Worm (Caenorhabditis elegans) whole organism, young adult: ENCODE measurements around the gene Y57G11B.5.

Source experiments
- C17E4.6 ChIP-seq: fragments of 200-800 bp; sonication (Bioruptor generic); IDR thresholded peaks from 2 replicates; pipeline ENCODE4 v1.3.6; 2022; ENCODE audit warnings: missing genetic modification reagents, missing genetic modification characterization, missing compliant biosample characterization
- F33H1.4 ChIP-seq: fragments of 200-800 bp; sonication (Bioruptor generic); IDR thresholded peaks from 2 replicates; pipeline ENCODE4 v1.3.6; 2022; ENCODE audit warnings: missing genetic modification reagents, missing genetic modification characterization, missing compliant biosample characterization
- F39B2.1 ChIP-seq: fragments of 200-800 bp; sonication (Bioruptor generic); IDR thresholded peaks from 2 replicates; pipeline ENCODE4 v1.3.6; 2022; ENCODE audit warnings: missing genetic modification reagents, missing genetic modification characterization, missing compliant biosample characterization
- F57A8.1 ChIP-seq: fragments of 200-800 bp; sonication (Bioruptor generic); optimal IDR thresholded peaks from 2 replicates; lab custom pipeline; 2018; ENCODE audit warnings: mild to moderate bottlenecking, missing genetic modification characterization, moderate library complexity, missing compliant biosample characterization
- F57C9.4 ChIP-seq: sonication (generic microtip); optimal IDR thresholded peaks from 2 replicates; lab custom pipeline; 2017; ENCODE audit warnings: mild to moderate bottlenecking, missing genetic modification characterization, missing compliant biosample characterization
- Y53G8AR.9 ChIP-seq: fragments of 200-800 bp; sonication (Bioruptor generic); conservative IDR thresholded peaks from 2 replicates; pipeline ENCODE4 v1.3.6; 2022; ENCODE audit warnings: missing genetic modification reagents, missing genetic modification characterization, missing compliant biosample characterization
- Y56A3A.18 ChIP-seq: fragments of 200-800 bp; sonication (Bioruptor generic); IDR thresholded peaks from 2 replicates; pipeline ENCODE4 v1.3.6; 2022; ENCODE audit warnings: missing genetic modification reagents, missing genetic modification characterization, missing compliant biosample characterization
- Y67H2A.10 ChIP-seq: fragments of 200-800 bp; sonication (Bioruptor generic); conservative IDR thresholded peaks from 2 replicates; pipeline ENCODE4 v1.3.6; 2022; ENCODE audit warnings: missing genetic modification reagents, missing genetic modification characterization, missing compliant biosample characterization
- attf-6 ChIP-seq: fragments of 200-800 bp; sonication (Bioruptor generic); IDR thresholded peaks from 2 replicates; pipeline ENCODE4 v1.3.6; 2022; ENCODE audit warnings: missing genetic modification reagents, missing genetic modification characterization, missing compliant biosample characterization
- cebp-1 ChIP-seq, 2 experiments: fragments of 200-800 bp in 1 of 2; sonication (Bioruptor generic) in 1 of 2; sonication (generic microtip) in 1 of 2; IDR thresholded peaks in 1 of 2; optimal IDR thresholded peaks in 1 of 2; 2 replicates each; pipeline versions ENCODE4 v1.3.6 to Lab custom; 2017 to 2022; ENCODE audit warnings: missing compliant biosample characterization in 2 of 2, missing genetic modification characterization in 2 of 2, mild to moderate bottlenecking in 1 of 2, missing genetic modification reagents in 1 of 2, moderate library complexity in 1 of 2
- cebp-2 ChIP-seq: fragments of 200-800 bp; sonication (Bioruptor generic); IDR thresholded peaks from 2 replicates; pipeline ENCODE4 v1.3.6; 2022; ENCODE audit warnings: missing genetic modification characterization, missing compliant biosample characterization
- ceh-100 ChIP-seq: fragments of 200-800 bp; sonication (Bioruptor generic); IDR thresholded peaks from 2 replicates; pipeline ENCODE4 v1.3.6; 2022; ENCODE audit warnings: missing genetic modification reagents, missing genetic modification characterization, missing compliant biosample characterization
- ceh-40 ChIP-seq: fragments of 200-800 bp; sonication (Bioruptor generic); IDR thresholded peaks from 2 replicates; pipeline ENCODE4 v1.3.6; 2022; ENCODE audit warnings: missing genetic modification characterization, missing compliant biosample characterization
- ceh-91 ChIP-seq: fragments of 200-800 bp; sonication (Bioruptor generic); IDR thresholded peaks from 2 replicates; pipeline ENCODE4 v1.3.6; 2022; ENCODE audit warnings: missing genetic modification reagents, missing genetic modification characterization, missing compliant biosample characterization
- dox-1 ChIP-seq: fragments of 200-800 bp; sonication (Bioruptor generic); IDR thresholded peaks from 2 replicates; pipeline ENCODE4 v1.3.6; 2022; ENCODE audit warnings: missing genetic modification reagents, missing genetic modification characterization, missing compliant biosample characterization
- efl-1 ChIP-seq: fragments of 150-350 bp; optimal IDR thresholded peaks from 2 replicates; lab custom pipeline; 2014; ENCODE audit warnings: missing biosample characterization, missing genetic modification reagents, missing genetic modification characterization
- ekl-4 ChIP-seq: fragments of 200-800 bp; sonication (Bioruptor generic); IDR thresholded peaks from 2 replicates; pipeline ENCODE4 v1.3.6; 2022; ENCODE audit warnings: missing genetic modification reagents, missing genetic modification characterization, missing compliant biosample characterization
- hlh-12 ChIP-seq: sonication (generic microtip); optimal IDR thresholded peaks from 2 replicates; lab custom pipeline; 2016; ENCODE audit warnings: missing genetic modification characterization, missing compliant biosample characterization
- hmg-1.2 ChIP-seq: fragments of 200-800 bp; sonication (Bioruptor generic); IDR thresholded peaks from 2 replicates; pipeline ENCODE4 v1.3.6; 2022; ENCODE audit warnings: missing genetic modification reagents, missing genetic modification characterization, missing compliant biosample characterization
- hsf-1 ChIP-seq: fragments of 200-800 bp; sonication (Bioruptor generic); IDR thresholded peaks from 2 replicates; pipeline ENCODE4 v1.3.6; 2022; ENCODE audit warnings: missing genetic modification reagents, missing genetic modification characterization, missing compliant biosample characterization
- lin-54 ChIP-seq: fragments of 200-800 bp; sonication (Bioruptor generic); optimal IDR thresholded peaks from 2 replicates; lab custom pipeline; 2018; ENCODE audit warnings: mild to moderate bottlenecking, missing genetic modification characterization, missing compliant biosample characterization
- lir-1 ChIP-seq: fragments of 200-800 bp; sonication (Bioruptor generic); conservative IDR thresholded peaks from 2 replicates; pipeline ENCODE4 v1.3.6; 2022; ENCODE audit warnings: missing genetic modification reagents, missing genetic modification characterization, missing compliant biosample characterization
- madf-10 ChIP-seq: sonication (generic microtip); optimal IDR thresholded peaks from 2 replicates; lab custom pipeline; 2016; ENCODE audit warnings: mild to moderate bottlenecking, missing genetic modification characterization, missing compliant biosample characterization
- madf-3 ChIP-seq: fragments of 200-800 bp; sonication (Bioruptor generic); IDR thresholded peaks from 2 replicates; pipeline ENCODE4 v1.3.6; 2022; ENCODE audit warnings: missing genetic modification reagents, missing genetic modification characterization, missing compliant biosample characterization
- madf-6 ChIP-seq: fragments of 200-800 bp; sonication (Bioruptor generic); IDR thresholded peaks from 2 replicates; pipeline ENCODE4 v1.3.6; 2022; ENCODE audit warnings: missing genetic modification reagents, missing genetic modification characterization, missing compliant biosample characterization
- mes-4 ChIP-seq: sonication (generic microtip); optimal IDR thresholded peaks from 2 replicates; lab custom pipeline; 2016; ENCODE audit warnings: missing genotype, missing genetic modification characterization, missing compliant biosample characterization
- nfyb-1 ChIP-seq: fragments of 200-800 bp; sonication (Bioruptor generic); IDR thresholded peaks from 2 replicates; pipeline ENCODE4 v1.3.6; 2022; ENCODE audit warnings: missing genetic modification reagents, missing genetic modification characterization, missing compliant biosample characterization
- nhr-120 ChIP-seq: fragments of 200-800 bp; sonication (Bioruptor generic); IDR thresholded peaks from 2 replicates; pipeline ENCODE4 v1.3.6; 2022; ENCODE audit warnings: missing genetic modification characterization, missing compliant biosample characterization
- nhr-27 ChIP-seq: fragments of 200-800 bp; sonication (Bioruptor generic); optimal IDR thresholded peaks from 2 replicates; lab custom pipeline; 2018; ENCODE audit warnings: mild to moderate bottlenecking, missing genetic modification characterization, moderate library complexity, missing compliant biosample characterization
- rcor-1 ChIP-seq: fragments of 200-800 bp; sonication (Bioruptor generic); IDR thresholded peaks from 2 replicates; pipeline ENCODE4 v1.3.6; 2022; ENCODE audit warnings: missing genetic modification reagents, missing genetic modification characterization, missing compliant biosample characterization
- snpc-4 ChIP-seq, 5 experiments: fragments of 150-350 bp in 1 of 5; sonication (generic microtip) in 4 of 5; optimal IDR thresholded peaks; 2 replicates each; lab custom pipeline; 2014 to 2018; ENCODE audit warnings: missing genetic modification characterization in 5 of 5, missing biosample characterization in 3 of 5, antibody characterized with exemption in 2 of 5, mild to moderate bottlenecking in 2 of 5, missing compliant biosample characterization in 2 of 5, missing genotype in 2 of 5, moderate library complexity in 2 of 5, missing genetic modification reagents in 1 of 5
- tbp1 ChIP-seq: fragments of 200-800 bp; sonication (Bioruptor generic); optimal IDR thresholded peaks from 2 replicates; lab custom pipeline; 2018; ENCODE audit warnings: mild to moderate bottlenecking, missing genetic modification characterization, missing compliant biosample characterization
- unc-130 ChIP-seq: sonication (generic microtip); optimal IDR thresholded peaks from 2 replicates; lab custom pipeline; 2016; ENCODE audit warnings: missing genetic modification reagents, missing genetic modification characterization, missing compliant biosample characterization
- xnd-1 ChIP-seq: sonication (generic microtip); optimal IDR thresholded peaks from 2 replicates; lab custom pipeline; 2016; ENCODE audit warnings: missing genotype, missing genetic modification reagents, missing genetic modification characterization, missing compliant biosample characterization
- ztf-3 ChIP-seq: fragments of 200-800 bp; sonication (Bioruptor generic); optimal IDR thresholded peaks from 2 replicates; lab custom pipeline; 2018; ENCODE audit warnings: mild to moderate bottlenecking, missing genetic modification characterization, missing compliant biosample characterization

The Y57G11B.5 gene

ce11 chrIV:14525272-14526162, 49.1 kb upstream of the Y57G11B.5 start (continued):
- TF ChIP-seq rcor-1 (GFP tag; lab: Robert Waterston, UW) (peak; percentile 88), lir-1 (0 out of 2 replicates have a peak, but pooled peaks have one; percentile 13), C17E4.6 (GFP tag; lab: Robert Waterston, UW) (peak; percentile 73; the same call in 1 of the 2 replicates), hsf-1 (GFP tag; lab: Robert Waterston, UW) (peak; percentile 80), ceh-91 (GFP tag; lab: Robert Waterston, UW) (peak; percentile 62; the same call in 1 of the 2 replicates), lin-54 (peak; percentile 26), ekl-4 (GFP tag; lab: Robert Waterston, UW) (peak; percentile 78), F39B2.1 (0 out of 2 replicates have a peak, but pooled peaks have one; percentile 10), nfyb-1 (GFP tag; lab: Robert Waterston, UW) (peak; percentile 77), Y56A3A.18 (GFP tag; lab: Robert Waterston, UW) (peak; percentile 72), madf-6 (GFP tag; lab: Robert Waterston, UW) (peak; percentile 88), tbp1 (GFP tag; lab: Kevin White, UChicago) (peak; percentile 68), madf-3 (GFP tag; lab: Robert Waterston, UW) (peak; percentile 75; the same call in 1 of the 2 replicates)

DNA sequence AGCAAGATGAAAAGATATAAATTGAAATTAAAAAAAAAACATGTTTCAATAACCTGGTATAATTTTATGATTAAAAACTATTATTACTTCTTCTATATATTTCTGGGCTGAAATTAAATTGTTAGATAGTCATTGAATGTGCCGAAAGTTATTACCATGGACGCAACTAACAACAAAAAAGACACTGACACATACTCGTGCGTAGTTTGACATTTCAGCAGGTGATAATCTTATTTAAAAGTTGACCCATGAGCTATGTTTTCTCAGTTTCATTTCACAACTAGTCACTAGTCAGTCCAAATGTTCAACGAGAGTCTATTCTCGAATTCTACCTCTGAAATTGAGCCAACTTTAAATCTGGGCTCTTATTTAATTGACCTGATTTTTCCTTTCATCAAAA, 45.9 kb upstream of the Y57G11B.5 start, which contains the start of gene T27E7.3:
T27E7.3 (plus strand) TSS at position 301 of the 400 bp plus-strand sequence.
- no peak for TF ChIP-seq xnd-1 (tag; lab: Kevin White, UChicago)
- no peak for TF ChIP-seq ztf-3 (GFP tag; lab: Kevin White, UChicago)
- TF ChIP-seq nhr-120: no peak
- TF ChIP-seq madf-10: no peak
- TF ChIP-seq Y53G8AR.9 (GFP tag; lab: Robert Waterston, UW): no peak

DNA sequence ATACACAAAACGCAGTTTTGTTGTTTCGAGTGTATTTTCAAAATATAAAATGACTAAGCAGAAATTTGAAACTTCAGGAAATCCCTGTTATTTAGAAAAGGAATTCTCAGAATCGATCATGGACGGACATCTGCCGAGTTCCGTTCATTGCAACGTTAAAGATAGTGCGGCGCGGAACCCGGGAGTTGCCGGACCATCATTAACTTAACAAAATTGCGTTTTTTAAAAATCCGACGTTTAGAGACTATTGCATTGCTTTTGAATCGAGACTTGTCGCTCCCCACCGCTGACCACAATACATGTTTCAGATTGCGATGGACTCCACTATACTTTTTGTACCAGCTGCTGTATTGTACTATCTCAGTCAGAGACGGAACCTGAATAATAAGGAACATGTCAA, 44.6 kb upstream of the Y57G11B.5 start:
- TF ChIP-seq snpc-4 (GFP tag; optimal IDR thresholded peaks at IDR 0.05; lab: Kevin White, UChicago): no peak
- peak in 1 of 4 experiments; percentile 60 for TF ChIP-seq snpc-4 (tag; optimal IDR thresholded peaks at IDR 0.05; lab: Kevin White, UChicago)
- no peak for TF ChIP-seq mes-4 (tag; lab: Kevin White, UChicago)
- TF ChIP-seq hmg-1.2 (GFP tag; lab: Robert Waterston, UW): peak; percentile 21; the same call in 1 of the 2 replicates

DNA sequence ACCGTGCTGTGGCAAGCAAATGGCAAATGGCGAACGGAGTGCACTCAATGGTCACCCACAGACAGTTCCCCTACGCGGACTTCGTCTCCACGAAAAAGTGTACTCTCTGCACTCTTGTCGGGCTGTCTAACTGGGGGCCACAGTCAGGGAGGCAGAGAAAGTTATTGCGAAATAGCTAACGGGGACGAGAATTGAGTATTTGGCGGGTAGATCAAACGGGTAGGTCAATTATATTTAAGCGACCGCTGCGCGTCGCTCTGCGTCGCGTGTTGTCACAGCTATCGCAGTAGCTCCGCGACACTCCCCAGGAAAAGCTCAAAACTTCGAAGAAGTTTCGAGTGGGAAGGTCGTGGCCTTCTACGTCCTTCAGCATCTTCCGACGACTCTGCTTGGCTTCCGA, 42.3 kb upstream of the Y57G11B.5 start:
- TF ChIP-seq F57A8.1: no peak
- TF ChIP-seq ceh-100 (GFP tag; lab: Robert Waterston, UW): no peak
- TF ChIP-seq unc-130 (GFP tag; lab: Kevin White, UChicago): no peak
- no peak for TF ChIP-seq hlh-12 (tag; lab: Kevin White, UChicago)
- TF ChIP-seq ceh-40 (GFP tag; lab: Robert Waterston, UW): no peak
- TF ChIP-seq lir-1: no peak
- 0 out of 2 replicates have a peak, but pooled peaks have one; percentile 18 for TF ChIP-seq dox-1 (GFP tag; lab: Robert Waterston, UW)
- TF ChIP-seq attf-6: 0 out of 2 replicates have a peak, but pooled peaks have one; percentile 46
- peak; percentile 30 for TF ChIP-seq efl-1 (GFP tag; lab: Kevin White, UChicago)
- peak; percentile 87 for TF ChIP-seq cebp-1 (GFP tag; IDR thresholded peaks at IDR 0.05; lab: Robert Waterston, UW)
- TF ChIP-seq cebp-1 (tag; optimal IDR thresholded peaks at IDR 0.05; lab: Kevin White, UChicago): peak; percentile 94
- TF ChIP-seq snpc-4 (GFP tag; optimal IDR thresholded peaks at IDR 0.05; lab: Kevin White, UChicago): no peak
- TF ChIP-seq snpc-4 (tag; optimal IDR thresholded peaks at IDR 0.05; lab: Kevin White, UChicago): peak in 1 of 4 experiments; percentile 39
- no peak for TF ChIP-seq nhr-27
- no peak for TF ChIP-seq Y67H2A.10
- no peak for TF ChIP-seq lin-54
- TF ChIP-seq cebp-2 (GFP tag; lab: Robert Waterston, UW): peak; percentile 68; the same call in 1 of the 2 replicates
- no peak for TF ChIP-seq F57C9.4 (tag; lab: Kevin White, UChicago)
- no peak for TF ChIP-seq F33H1.4 (GFP tag; lab: Robert Waterston, UW)
